Fruit fly (Drosophila melanogaster): ENCODE measurements around the gene CG34012.

CG34012 gene

dm6 chr3L:11061200-11061599 is 48.1 kb downstream of the CG34012 start, which contains the start of the genes CG6321 and Blos2 (continued):
- peak; percentile 58 for TF ChIP-seq lbe (GFP tag; optimal IDR thresholded peaks at IDR 0.05)
- TF ChIP-seq D19A (tag; optimal IDR thresholded peaks at IDR 0.05), result peak; percentile 93
- peak; percentile 82 for TF ChIP-seq Hmr (GFP tag; optimal IDR thresholded peaks at IDR 0.05)
- TF ChIP-seq CG14860 (GFP tag; IDR thresholded peaks at IDR 0.05; ENCODE audit: partially characterized antibody), result no peak
- no peak for TF ChIP-seq Stat92E (GFP tag; optimal IDR thresholded peaks at IDR 0.05)
- peak; percentile 37 for TF ChIP-seq CG3838 (GFP tag; optimal IDR thresholded peaks at IDR 0.05)
- TF ChIP-seq CG10565 (GFP tag; optimal IDR thresholded peaks at IDR 0.05), result no peak
- TF ChIP-seq CG9727 (GFP tag; optimal IDR thresholded peaks at IDR 0.05), result peak; percentile 64
- no peak for TF ChIP-seq hth (optimal IDR thresholded peaks at IDR 0.05)
- TF ChIP-seq pnt (GFP tag; optimal IDR thresholded peaks at IDR 0.05), result peak; percentile 39
- TF ChIP-seq CG1602 (GFP tag; optimal IDR thresholded peaks at IDR 0.05), result peak; percentile 51
- peak; percentile 82 for TF ChIP-seq zen (tag; optimal IDR thresholded peaks at IDR 0.05)
- TF ChIP-seq ewg (GFP tag; optimal IDR thresholded peaks at IDR 0.05), result peak; percentile 35
- TF ChIP-seq CG4730 (GFP tag; IDR thresholded peaks at IDR 0.05), result peak; percentile 38; the same call in 1 of the 2 replicates
- TF ChIP-seq Jarid2 (GFP tag; optimal IDR thresholded peaks at IDR 0.05), result no peak
- TF ChIP-seq CG9932 (GFP tag; IDR thresholded peaks at IDR 0.05), result peak; percentile 50
- peak; percentile 40; the same call in 1 of the 2 replicates for TF ChIP-seq Taf1 (GFP tag; IDR thresholded peaks at IDR 0.05)
- no peak for TF ChIP-seq ERR (GFP tag; optimal IDR thresholded peaks at IDR 0.05)
- TF ChIP-seq ken (GFP tag; IDR thresholded peaks at IDR 0.05), result peak; percentile 35; the same call in 1 of the 3 replicates
- peak; percentile 19 for TF ChIP-seq CG6765 (GFP tag; optimal IDR thresholded peaks at IDR 0.05)
- peak; percentile 50 for TF ChIP-seq CG11247 (GFP tag; IDR thresholded peaks at IDR 0.05)
- peak; percentile 69 for TF ChIP-seq Nf-YC (tag; optimal IDR thresholded peaks at IDR 0.05)
- TF ChIP-seq unc-4 (GFP tag; IDR thresholded peaks at IDR 0.05; ENCODE audit: partially characterized antibody), result no peak
- TF ChIP-seq tin (GFP tag; optimal IDR thresholded peaks at IDR 0.05), result peak; percentile 61
- TF ChIP-seq Pdp1 (GFP tag; optimal IDR thresholded peaks at IDR 0.05), result peak; percentile 30 to 65
- no peak for TF ChIP-seq yki (optimal IDR thresholded peaks at IDR 0.05)
- TF ChIP-seq CG8924 (tag; optimal IDR thresholded peaks at IDR 0.05), result peak; percentile 87
- TF ChIP-seq CG8765 (GFP tag; IDR thresholded peaks at IDR 0.05), result no peak
- peak; percentile 58 for TF ChIP-seq E2f2 (GFP tag; IDR thresholded peaks at IDR 0.05)
- TF ChIP-seq Asciz (GFP tag; optimal IDR thresholded peaks at IDR 0.05), result peak; percentile 59
- TF ChIP-seq CG1647 (GFP tag; optimal IDR thresholded peaks at IDR 0.05), result peak; percentile 3
- TF ChIP-seq Antp (GFP tag; optimal IDR thresholded peaks at IDR 0.05), result peak; percentile 15
- peak; percentile 22 for TF ChIP-seq Lhr (GFP tag; optimal IDR thresholded peaks at IDR 0.05)
- peak; percentile 57 for TF ChIP-seq Bteb2 (GFP tag; optimal IDR thresholded peaks at IDR 0.05)
- peak; percentile 86 for TF ChIP-seq CG18262 (tag; optimal IDR thresholded peaks at IDR 0.05)
- TF ChIP-seq CG31388 (GFP tag; optimal IDR thresholded peaks at IDR 0.05), result peak; percentile 29
- TF ChIP-seq Camta (GFP tag; optimal IDR thresholded peaks at IDR 0.05), result peak; percentile 19
- TF ChIP-seq HLH3B (GFP tag; IDR thresholded peaks at IDR 0.05), result peak; percentile 68
- TF ChIP-seq CG3726 (GFP tag; IDR thresholded peaks at IDR 0.05), result no peak
- TF ChIP-seq Sox100B (GFP tag; optimal IDR thresholded peaks at IDR 0.05), result peak; percentile 74
- peak; percentile 13 for TF ChIP-seq CG7786 (GFP tag; optimal IDR thresholded peaks at IDR 0.05)
- TF ChIP-seq abd-A (tag; optimal IDR thresholded peaks at IDR 0.05), result no peak
- TF ChIP-seq CG12104 (GFP tag; optimal IDR thresholded peaks at IDR 0.05), result peak; percentile 68
- TF ChIP-seq Eip74EF (GFP tag; optimal IDR thresholded peaks at IDR 0.05), result peak in 1 of 2 experiments; percentile 84
- TF ChIP-seq CG9876 (GFP tag; optimal IDR thresholded peaks at IDR 0.05), result no peak
- peak; percentile 20 for TF ChIP-seq Mes4 (GFP tag; optimal IDR thresholded peaks at IDR 0.05)
- peak; percentile 43 for TF ChIP-seq CG30020 (tag; optimal IDR thresholded peaks at IDR 0.05)
- peak; percentile 75 for TF ChIP-seq Ptx1 (GFP tag; IDR thresholded peaks at IDR 0.05)
- no peak for TF ChIP-seq sc (optimal IDR thresholded peaks at IDR 0.05)
- peak; percentile 22 for TF ChIP-seq sc (GFP tag; optimal IDR thresholded peaks at IDR 0.05)
- TF ChIP-seq CG12391 (tag; optimal IDR thresholded peaks at IDR 0.05), result peak; percentile 88
